Fruit fly (Drosophila melanogaster) whole organism, wandering third instar larva: ENCODE results near the gene CG42813.
A peak's percentile ranks its signal among the peaks of the same experiment; 100 is the strongest.

Experiments used
- Abd-B ChIP-seq: fragments of >200 bp; optimal IDR thresholded peaks from 2 replicates; lab custom pipeline; 2017; ENCODE audit warnings: missing biosample characterization, missing genetic modification characterization
- CG32264 ChIP-seq: fragments of 200-800 bp; sonication (Bioruptor generic); optimal IDR thresholded peaks from 2 replicates; lab custom pipeline; 2016; ENCODE audit warnings: missing biosample characterization, missing genetic modification characterization
- CG9705 ChIP-seq: fragments of 200-800 bp; sonication (Bioruptor generic); optimal IDR thresholded peaks from 2 replicates; lab custom pipeline; 2018; ENCODE audit warnings: missing biosample characterization, mild to moderate bottlenecking, missing genetic modification characterization
- CrebA ChIP-seq: fragments of 200-800 bp; sonication (Bioruptor generic); optimal IDR thresholded peaks from 2 replicates; lab custom pipeline; 2016; ENCODE audit warnings: missing biosample characterization, mild to moderate bottlenecking, missing genetic modification characterization, borderline replicate concordance
- Dif ChIP-seq: fragments of 200-275, 200-300 bp; sonication (Bioruptor generic); optimal IDR thresholded peaks from 2 replicates; lab custom pipeline; 2018; ENCODE audit warnings: missing biosample characterization, missing genetic modification characterization; ENCODE audit not compliant: partially characterized antibody
- GATAd ChIP-seq: sonication (Bioruptor generic); optimal IDR thresholded peaks from 2 replicates; lab custom pipeline; 2016; ENCODE audit warnings: missing biosample characterization, missing genetic modification characterization
- HLH106 ChIP-seq: fragments of 200-800 bp; optimal IDR thresholded peaks from 3 replicates; lab custom pipeline; 2019; ENCODE audit warnings: missing biosample characterization, mild to moderate bottlenecking, missing genetic modification characterization, moderate library complexity
- Hnf4 ChIP-seq: fragments of 200-800 bp; sonication (Bioruptor generic); optimal IDR thresholded peaks from 2 replicates; lab custom pipeline; 2016; ENCODE audit warnings: missing biosample characterization, mild to moderate bottlenecking, missing genetic modification characterization
- Hr78 ChIP-seq: fragments of >200 bp; optimal IDR thresholded peaks from 2 replicates; lab custom pipeline; 2017; ENCODE audit warnings: missing biosample characterization, missing genetic modification characterization
- Hr83 ChIP-seq: fragments of 200-300 bp; sonication (Bioruptor generic); optimal IDR thresholded peaks from 2 replicates; lab custom pipeline; 2016; ENCODE audit warnings: missing biosample characterization, mild to moderate bottlenecking, missing genetic modification characterization, moderate library complexity; ENCODE audit not compliant: poor library complexity, severe bottlenecking
- Jra ChIP-seq: sonication (Bioruptor generic); optimal IDR thresholded peaks from 2 replicates; lab custom pipeline; 2016; ENCODE audit warnings: missing biosample characterization, missing genetic modification characterization
- Mio ChIP-seq: sonication (Bioruptor generic); optimal IDR thresholded peaks from 2 replicates; lab custom pipeline; 2016; ENCODE audit warnings: missing biosample characterization, missing genetic modification characterization
- Myc ChIP-seq: fragments of >200 bp; optimal IDR thresholded peaks from 2 replicates; lab custom pipeline; 2017
- N ChIP-seq: fragments of >200 bp; optimal IDR thresholded peaks from 2 replicates; lab custom pipeline; 2018; ENCODE audit warnings: missing biosample characterization, missing external identifiers, missing genetic modification characterization
- OdsH ChIP-seq: fragments of 200-800 bp; sonication (Bioruptor generic); optimal IDR thresholded peaks from 2 replicates; lab custom pipeline; 2016; ENCODE audit warnings: missing biosample characterization, mild to moderate bottlenecking, missing genetic modification characterization
- Rel ChIP-seq, 2 experiments: fragments of 200-800 bp; sonication (Bioruptor generic) in 1 of 2; optimal IDR thresholded peaks; 2 replicates in 1 of 2; 3 replicates in 1 of 2; lab custom pipeline; 2016 to 2019; ENCODE audit warnings: mild to moderate bottlenecking in 2 of 2, missing biosample characterization in 2 of 2, missing genetic modification characterization in 2 of 2, moderate library complexity in 1 of 2
- Sp1 ChIP-seq: fragments of 200-800 bp; sonication (Bioruptor generic); optimal IDR thresholded peaks from 3 replicates; lab custom pipeline; 2019; ENCODE audit warnings: missing biosample characterization, mild to moderate bottlenecking, missing genetic modification characterization, moderate library complexity
- Vsx2 ChIP-seq: fragments of 200-300, 225-300 bp; sonication (Bioruptor generic); optimal IDR thresholded peaks from 2 replicates; lab custom pipeline; 2018; ENCODE audit warnings: missing biosample characterization, missing genetic modification characterization; ENCODE audit not compliant: partially characterized antibody
- br ChIP-seq: fragments of 200-800 bp; sonication (Bioruptor generic); optimal IDR thresholded peaks from 2 replicates; lab custom pipeline; 2016; ENCODE audit warnings: missing biosample characterization, missing genetic modification characterization
- brk ChIP-seq: fragments of 200-800 bp; sonication (Bioruptor generic); optimal IDR thresholded peaks from 2 replicates; lab custom pipeline; 2016; ENCODE audit warnings: missing biosample characterization, mild to moderate bottlenecking, missing genetic modification characterization
- dl ChIP-seq, 2 experiments: fragments of 175-275, 200-275 bp in 1 of 2; fragments of 200-275 bp in 1 of 2; sonication (Bioruptor generic); optimal IDR thresholded peaks; lab custom pipeline; 2018; ENCODE audit warnings: mild to moderate bottlenecking in 2 of 2, missing biosample characterization in 2 of 2, missing genetic modification characterization in 2 of 2, moderate library complexity in 2 of 2; ENCODE audit not compliant: partially characterized antibody in 2 of 2, insufficient read depth in 1 of 2
- dmrt93B ChIP-seq: fragments of 200-800 bp; sonication (Bioruptor generic); optimal IDR thresholded peaks from 2 replicates; lab custom pipeline; 2018; ENCODE audit warnings: missing biosample characterization, mild to moderate bottlenecking, missing genetic modification characterization
- dsf ChIP-seq: sonication (Bioruptor generic); optimal IDR thresholded peaks from 2 replicates; lab custom pipeline; 2016; ENCODE audit warnings: missing biosample characterization, missing genetic modification characterization, borderline replicate concordance
- ey ChIP-seq: fragments of 200-800 bp; sonication (Bioruptor generic); optimal IDR thresholded peaks from 2 replicates; lab custom pipeline; 2016; ENCODE audit warnings: missing biosample characterization, missing genetic modification characterization
- foxo ChIP-seq, 2 experiments: fragments of 200-800 bp; sonication (Bioruptor generic); optimal IDR thresholded peaks; 2 replicates in 1 of 2; 3 replicates in 1 of 2; lab custom pipeline; 2016 to 2017; ENCODE audit warnings: missing biosample characterization in 2 of 2, missing genetic modification characterization in 2 of 2
- fru ChIP-seq: fragments of 200-800 bp; sonication (Bioruptor generic); optimal IDR thresholded peaks from 3 replicates; lab custom pipeline; 2016; ENCODE audit warnings: missing biosample characterization, mild to moderate bottlenecking, missing genetic modification characterization
- h ChIP-seq: fragments of 200-800 bp; sonication (Bioruptor generic); optimal IDR thresholded peaks from 3 replicates; lab custom pipeline; 2016; ENCODE audit warnings: missing biosample characterization, mild to moderate bottlenecking, missing genetic modification characterization
- jim ChIP-seq: fragments of 175-275, 200-325 bp; sonication (Bioruptor generic); optimal IDR thresholded peaks from 2 replicates; lab custom pipeline; 2016; ENCODE audit warnings: missing biosample characterization, mild to moderate bottlenecking, missing genetic modification characterization
- lola ChIP-seq: fragments of >200 bp; optimal IDR thresholded peaks from 2 replicates; lab custom pipeline; 2017; ENCODE audit warnings: missing biosample characterization, missing genetic modification characterization
- pan ChIP-seq: fragments of >200 bp; optimal IDR thresholded peaks from 2 replicates; lab custom pipeline; 2017
- psq ChIP-seq: fragments of 200-800 bp; sonication (Bioruptor generic); optimal IDR thresholded peaks from 3 replicates; lab custom pipeline; 2017; ENCODE audit warnings: missing biosample characterization, mild to moderate bottlenecking, missing genetic modification characterization, moderate library complexity
- rgr ChIP-seq: fragments of 200-800 bp; sonication (Bioruptor generic); optimal IDR thresholded peaks from 3 replicates; lab custom pipeline; 2016; ENCODE audit warnings: missing biosample characterization, mild to moderate bottlenecking, missing genetic modification characterization
- sage ChIP-seq: fragments of 200-800 bp; sonication (Bioruptor generic); optimal IDR thresholded peaks from 2 replicates; lab custom pipeline; 2016; ENCODE audit warnings: missing biosample characterization, mild to moderate bottlenecking, missing genetic modification characterization
- sv ChIP-seq: fragments of 200-800 bp; sonication (Bioruptor generic); optimal IDR thresholded peaks from 3 replicates; lab custom pipeline; 2016; ENCODE audit warnings: missing biosample characterization, missing genetic modification characterization
- tai ChIP-seq: sonication (Bioruptor generic); optimal IDR thresholded peaks from 2 replicates; lab custom pipeline; 2016; ENCODE audit warnings: missing biosample characterization, missing genetic modification characterization
- usp ChIP-seq: fragments of >200 bp; optimal IDR thresholded peaks from 2 replicates; lab custom pipeline; 2017; ENCODE audit warnings: missing biosample characterization, missing genetic modification characterization
- woc ChIP-seq: sonication (Bioruptor generic); optimal IDR thresholded peaks from 2 replicates; lab custom pipeline; 2016; ENCODE audit warnings: missing biosample characterization, mild to moderate bottlenecking, missing genetic modification characterization

Gene CG42813

dm6 chr3R:27228342-27228741 lies at the start of gene CG42813:
Gene CG42813, minus strand, starts transcription at chr3R:27228561.
- TF ChIP-seq ey (GFP tag; lab: Kevin White, UChicago), result no peak
- no peak for TF ChIP-seq Dif
- TF ChIP-seq Hnf4 (GFP tag; lab: Kevin White, UChicago), result no peak
- TF ChIP-seq CrebA, result no peak
- no peak for TF ChIP-seq Vsx2 (GFP tag; lab: Kevin White, UChicago)

DNA sequence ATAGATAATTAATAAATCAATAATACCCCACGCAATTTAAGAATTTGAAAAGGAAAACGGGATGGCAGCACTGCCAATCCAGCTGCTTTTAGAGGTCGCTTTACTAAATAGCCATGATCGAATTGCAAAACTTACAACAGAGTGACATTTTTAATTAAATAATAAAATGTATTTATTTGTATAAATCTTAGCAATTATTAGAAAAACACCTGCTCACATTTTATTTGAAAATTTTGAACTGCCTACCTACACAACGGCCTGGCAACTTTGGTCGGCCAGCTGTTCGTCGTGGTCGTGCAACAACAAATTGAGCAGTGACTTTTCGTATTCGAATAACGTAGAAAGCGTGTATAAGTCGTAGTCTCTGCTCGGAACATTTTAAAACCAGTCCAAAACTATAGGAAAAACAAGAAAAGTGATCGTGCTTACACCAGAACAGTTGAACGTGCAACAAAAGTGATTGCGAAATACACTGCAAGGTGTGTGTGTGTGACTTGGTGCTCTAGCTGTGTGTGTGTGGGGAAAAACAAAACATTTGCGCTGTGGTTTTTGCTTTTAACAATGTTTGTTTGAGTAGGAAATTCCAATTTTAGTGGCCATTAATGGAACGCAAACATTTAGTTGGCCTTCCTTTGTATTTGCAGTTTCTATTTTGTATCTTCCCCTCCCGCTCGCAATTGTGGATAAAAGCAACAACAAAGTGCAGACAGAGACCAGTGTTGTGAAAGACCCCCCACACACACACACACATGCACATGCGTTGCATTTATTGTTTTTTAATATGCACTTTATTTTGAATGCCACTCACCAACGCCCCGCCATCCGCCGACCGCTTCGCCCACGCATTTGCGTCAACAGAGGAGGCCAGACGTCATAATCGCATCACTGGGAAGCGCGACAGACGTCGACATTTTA lies 46.4 kb upstream of the CG42813 start, which contains the start of gene CG5938:
CG5938 (plus strand) TSS at position 262 of the 915 bp plus-strand sequence.
- TF ChIP-seq foxo (GFP tag; optimal IDR thresholded peaks at IDR 0.05; lab: Kevin White, UChicago), result peak in 1 of 2 experiments; percentile 21
- TF ChIP-seq jim (GFP tag; lab: Kevin White, UChicago), result peak; percentile 35
- TF ChIP-seq N, result no peak
- no peak for TF ChIP-seq dmrt93B (GFP tag; lab: Kevin White, UChicago)
- peak; percentile 55 for TF ChIP-seq HLH106 (tag; lab: Kevin White, UChicago)
- peak; percentile 23 for TF ChIP-seq Jra
- peak; percentile 14 for TF ChIP-seq br
- TF ChIP-seq h (GFP tag; lab: Kevin White, UChicago), result peak; percentile 31
- TF ChIP-seq rgr, result peak; percentile 29
- TF ChIP-seq Sp1 (GFP tag; lab: Kevin White, UChicago), result peak; percentile 15
- TF ChIP-seq dsf, result no peak
- peak; percentile 49 for TF ChIP-seq Hr83 (GFP tag; lab: Kevin White, UChicago)
- TF ChIP-seq Vsx2 (GFP tag; lab: Kevin White, UChicago), result no peak
- TF ChIP-seq sv (GFP tag; lab: Kevin White, UChicago), result peak; percentile 40
- peak; percentile 30 for TF ChIP-seq Hnf4 (GFP tag; lab: Kevin White, UChicago)
- no peak for TF ChIP-seq Rel (GFP tag; optimal IDR thresholded peaks at IDR 0.05; lab: Kevin White, UChicago)
- peak; percentile 94 for TF ChIP-seq Rel (tag; optimal IDR thresholded peaks at IDR 0.05; lab: Kevin White, UChicago)

- TF ChIP-seq Vsx2 (GFP tag; lab: Kevin White, UChicago), result no peak
- TF ChIP-seq HLH106 (tag; lab: Kevin White, UChicago), result no peak
- peak; percentile 23 for TF ChIP-seq sv (GFP tag; lab: Kevin White, UChicago)
- TF ChIP-seq N, result no peak
- TF ChIP-seq dsf, result no peak
- TF ChIP-seq Sp1 (GFP tag; lab: Kevin White, UChicago), result peak; percentile 22
- peak; percentile 54 for TF ChIP-seq rgr
- TF ChIP-seq psq, result peak; percentile 11
- peak; percentile 15 to 51 for TF ChIP-seq foxo (GFP tag; optimal IDR thresholded peaks at IDR 0.05; lab: Kevin White, UChicago)
- peak; percentile 29 for TF ChIP-seq OdsH (GFP tag; lab: Kevin White, UChicago)
- no peak for TF ChIP-seq sage (GFP tag; lab: Kevin White, UChicago)
- TF ChIP-seq Dif, result no peak
- TF ChIP-seq CG9705, result no peak
- no peak for TF ChIP-seq Jra
- peak; percentile 10 for TF ChIP-seq Myc
- no peak for TF ChIP-seq Rel (GFP tag; optimal IDR thresholded peaks at IDR 0.05; lab: Kevin White, UChicago)
- TF ChIP-seq Rel (tag; optimal IDR thresholded peaks at IDR 0.05; lab: Kevin White, UChicago), result peak; percentile 77
- no peak for TF ChIP-seq woc (GFP tag; lab: Kevin White, UChicago)
- TF ChIP-seq Hr83 (GFP tag; lab: Kevin White, UChicago), result peak; percentile 59
- TF ChIP-seq h (GFP tag; lab: Kevin White, UChicago), result peak; percentile 68
- no peak for TF ChIP-seq GATAd
- no peak for TF ChIP-seq dl (GFP tag; optimal IDR thresholded peaks at IDR 0.05; lab: Kevin White, UChicago; ENCODE audit: insufficient read depth in 1 of 2, partially characterized antibody in 2 of 2)
- TF ChIP-seq br, result peak; percentile 32
- TF ChIP-seq Hnf4 (GFP tag; lab: Kevin White, UChicago), result no peak
- TF ChIP-seq tai (GFP tag; lab: Kevin White, UChicago), result no peak
- TF ChIP-seq dmrt93B (GFP tag; lab: Kevin White, UChicago), result peak; percentile 16
- TF ChIP-seq lola (GFP tag; lab: Kevin White, UChicago), result no peak
- no peak for TF ChIP-seq brk (GFP tag; lab: Kevin White, UChicago)
- no peak for TF ChIP-seq Hr78 (GFP tag; lab: Kevin White, UChicago)
- no peak for TF ChIP-seq pan (lab: Kevin White, UChicago)
- TF ChIP-seq CG32264 (GFP tag; lab: Kevin White, UChicago), result no peak
- TF ChIP-seq ey (GFP tag; lab: Kevin White, UChicago), result peak; percentile 48
- no peak for TF ChIP-seq jim (GFP tag; lab: Kevin White, UChicago)
- no peak for TF ChIP-seq Mio (GFP tag; lab: Kevin White, UChicago)
- TF ChIP-seq fru (GFP tag; lab: Kevin White, UChicago), result no peak
- no peak for TF ChIP-seq usp (GFP tag; lab: Kevin White, UChicago)
- no peak for TF ChIP-seq CrebA
- TF ChIP-seq Abd-B (GFP tag; lab: Kevin White, UChicago), result no peak
Measured at dm6 chr3R:27273118-27274062, 45.0 kb upstream of the CG42813 start, which contains the start of gene CG5934. Gene CG5934, plus strand, starts transcription at chr3R:27273705.
